Fruit fly (Drosophila melanogaster) whole organism, embryonic: ENCODE data around the gene CG7483.
A peak's percentile ranks its signal among the peaks of the same experiment; 100 is the strongest.

Experiments used
- BtbVII ChIP-seq: fragments of 200-800 bp; sonication (Bioruptor generic); optimal IDR thresholded peaks from 3 replicates; lab custom pipeline; 2017; ENCODE audit warnings: missing biosample characterization, mild to moderate bottlenecking, missing genetic modification characterization
- Bteb2 ChIP-seq: fragments of 200-800 bp; sonication (Bioruptor generic); optimal IDR thresholded peaks from 2 replicates; lab custom pipeline; 2016; ENCODE audit warnings: missing biosample characterization, missing genetic modification characterization
- CG10462 ChIP-seq: fragments of 200-800 bp; sonication (Bioruptor generic); optimal IDR thresholded peaks from 2 replicates; lab custom pipeline; 2016; ENCODE audit warnings: missing biosample characterization, missing genetic modification characterization
- CG11398 ChIP-seq: fragments of 200-800 bp; sonication (Bioruptor generic); optimal IDR thresholded peaks from 2 replicates; lab custom pipeline; 2016; ENCODE audit warnings: missing biosample characterization, missing genetic modification characterization
- CG11456 ChIP-seq: fragments of 200-800 bp; sonication (Bioruptor generic); IDR thresholded peaks from 3 replicates; pipeline ENCODE4 v1.3.6; 2022; ENCODE audit warnings: missing biosample characterization, missing genetic modification characterization
- CG12155 ChIP-seq: fragments of 200-800 bp; sonication (Bioruptor generic); optimal IDR thresholded peaks from 3 replicates; lab custom pipeline; 2016; ENCODE audit warnings: missing biosample characterization, missing genetic modification characterization
- CG17359 ChIP-seq: fragments of 200-800 bp; sonication (Bioruptor generic); optimal IDR thresholded peaks from 3 replicates; lab custom pipeline; 2018; ENCODE audit warnings: missing biosample characterization, mild to moderate bottlenecking, missing genetic modification characterization, moderate library complexity
- CG17568 ChIP-seq: fragments of 200-800 bp; sonication (Bioruptor generic); optimal IDR thresholded peaks from 2 replicates; lab custom pipeline; 2018; ENCODE audit warnings: missing biosample characterization, mild to moderate bottlenecking, missing genetic modification characterization, moderate library complexity
- CG17802 ChIP-seq: fragments of 200-800 bp; sonication (Bioruptor generic); optimal IDR thresholded peaks from 2 replicates; lab custom pipeline; 2018; ENCODE audit warnings: missing biosample characterization, mild to moderate bottlenecking, missing genetic modification characterization, moderate library complexity
- CG30431 ChIP-seq: fragments of 200-800 bp; sonication (Bioruptor generic); optimal IDR thresholded peaks from 2 replicates; lab custom pipeline; 2017; ENCODE audit warnings: missing biosample characterization, missing genetic modification characterization
- CG34376 ChIP-seq: fragments of 200-800 bp; sonication (Bioruptor generic); optimal IDR thresholded peaks from 2 replicates; lab custom pipeline; 2018; ENCODE audit warnings: missing biosample characterization, mild to moderate bottlenecking, missing genetic modification characterization
- CG34422 ChIP-seq: fragments of 200-800 bp; sonication (Bioruptor generic); IDR thresholded peaks from 3 replicates; pipeline ENCODE4 v1.3.6; 2022; ENCODE audit warnings: missing biosample characterization, missing genetic modification characterization
- CG3726 ChIP-seq: fragments of 200-800 bp; sonication (Bioruptor generic); IDR thresholded peaks from 3 replicates; pipeline ENCODE4, ENCODE4 v1.3.6; 2022; ENCODE audit warnings: missing biosample characterization, missing genetic modification characterization
- CG4360 ChIP-seq: fragments of 200-800 bp; sonication (Bioruptor generic); IDR thresholded peaks from 2 replicates; pipeline ENCODE4 v1.3.6; 2022; ENCODE audit warnings: missing biosample characterization, missing genetic modification characterization
- CG4820 ChIP-seq: fragments of 200-800 bp; sonication (Bioruptor generic); optimal IDR thresholded peaks from 3 replicates; lab custom pipeline; 2016; ENCODE audit warnings: missing biosample characterization, missing genetic modification characterization
- CG6175 ChIP-seq: fragments of 200-800 bp; sonication (Bioruptor generic); IDR thresholded peaks from 3 replicates; pipeline ENCODE4 v1.3.6; 2022; ENCODE audit warnings: missing biosample characterization, missing genetic modification characterization
- CG6254 ChIP-seq: fragments of 200-800 bp; sonication (Bioruptor generic); optimal IDR thresholded peaks from 3 replicates; lab custom pipeline; 2017; ENCODE audit warnings: mild to moderate bottlenecking, missing biosample characterization, missing genetic modification reagents, missing genetic modification characterization
- CG7745 ChIP-seq: fragments of 200-800 bp; sonication (Bioruptor generic); optimal IDR thresholded peaks from 2 replicates; lab custom pipeline; 2018; ENCODE audit warnings: missing biosample characterization, mild to moderate bottlenecking, missing genetic modification characterization, moderate library complexity
- CG8089 ChIP-seq: fragments of 200-800 bp; sonication (Bioruptor generic); optimal IDR thresholded peaks from 3 replicates; lab custom pipeline; 2016; ENCODE audit warnings: missing biosample characterization, missing genetic modification characterization
- CG8388 ChIP-seq: fragments of 200-800 bp; sonication (Bioruptor generic); optimal IDR thresholded peaks from 2 replicates; lab custom pipeline; 2019; ENCODE audit warnings: missing biosample characterization, mild to moderate bottlenecking, missing genetic modification characterization, moderate library complexity
- CG9797 ChIP-seq: fragments of 200-800 bp; sonication (Bioruptor generic); optimal IDR thresholded peaks from 3 replicates; lab custom pipeline; 2018; ENCODE audit warnings: missing biosample characterization, mild to moderate bottlenecking, missing genetic modification characterization
- Dek ChIP-seq: fragments of 200-800 bp; sonication (Bioruptor generic); optimal IDR thresholded peaks from 3 replicates; lab custom pipeline; 2019; ENCODE audit warnings: missing biosample characterization, mild to moderate bottlenecking, missing genetic modification characterization, moderate library complexity
- E2f2 ChIP-seq: fragments of 200-800 bp; sonication (Bioruptor generic); IDR thresholded peaks from 2 replicates; pipeline ENCODE4 v1.3.6; 2022; ENCODE audit warnings: missing biosample characterization, missing genetic modification characterization
- Eip74EF ChIP-seq, 2 experiments: fragments of 200-800 bp in 1 of 2; fragments of >200 bp in 1 of 2; sonication (Bioruptor generic) in 1 of 2; optimal IDR thresholded peaks; 2 replicates each; lab custom pipeline; 2017 to 2019; ENCODE audit warnings: missing biosample characterization in 2 of 2, missing genetic modification characterization in 2 of 2, mild to moderate bottlenecking in 1 of 2, moderate library complexity in 1 of 2
- Elba2 ChIP-seq: fragments of 200-800 bp; sonication (Bioruptor generic); optimal IDR thresholded peaks from 3 replicates; lab custom pipeline; 2016; ENCODE audit warnings: missing biosample characterization, missing genetic modification characterization
- Ets65A ChIP-seq: fragments of 200-800 bp; sonication (Bioruptor generic); peaks from one replicate; lab custom pipeline; 2016; ENCODE audit warnings: missing biosample characterization, missing genetic modification characterization
- Ets97D ChIP-seq: fragments of 200-800 bp; sonication (Bioruptor generic); optimal IDR thresholded peaks from 3 replicates; lab custom pipeline; 2016; ENCODE audit warnings: missing biosample characterization, missing genetic modification characterization
- GATAe ChIP-seq: fragments of 200-800 bp; sonication (Bioruptor generic); conservative IDR thresholded peaks from 2 replicates; pipeline ENCODE4 v1.3.6; 2022; ENCODE audit warnings: missing biosample characterization, missing genetic modification characterization
- Hand ChIP-seq: fragments of 200-800 bp; sonication (Bioruptor generic); optimal IDR thresholded peaks from 2 replicates; lab custom pipeline; 2017; ENCODE audit warnings: mild to moderate bottlenecking, missing biosample characterization, missing genetic modification reagents, missing genetic modification characterization
- HmgZ ChIP-seq: fragments of 200-800 bp; sonication (Bioruptor generic); optimal IDR thresholded peaks from 2 replicates; lab custom pipeline; 2018; ENCODE audit warnings: missing biosample characterization, mild to moderate bottlenecking, missing genetic modification characterization
- Lhr ChIP-seq: fragments of 200-800 bp; sonication (Bioruptor generic); optimal IDR thresholded peaks from 3 replicates; lab custom pipeline; 2017; ENCODE audit warnings: mild to moderate bottlenecking, missing biosample characterization, missing genetic modification reagents, missing genetic modification characterization
- Nf-YA ChIP-seq: fragments of 200-800 bp; sonication (Bioruptor generic); IDR thresholded peaks from 2 replicates; pipeline ENCODE4 v1.3.6; 2022; ENCODE audit warnings: missing biosample characterization, missing genetic modification characterization
- Ssrp ChIP-seq: fragments of 200-800 bp; sonication (Bioruptor generic); optimal IDR thresholded peaks from 2 replicates; lab custom pipeline; 2018; ENCODE audit warnings: missing biosample characterization, mild to moderate bottlenecking, missing genetic modification characterization, moderate library complexity
- Xrp1 ChIP-seq: fragments of 200-800 bp; sonication (Bioruptor generic); IDR thresholded peaks from 2 replicates; pipeline ENCODE4 v1.3.6; 2022; ENCODE audit warnings: missing biosample characterization, missing genetic modification characterization
- btn ChIP-seq: fragments of 200-800 bp; sonication (Bioruptor generic); optimal IDR thresholded peaks from 2 replicates; lab custom pipeline; 2016; ENCODE audit warnings: missing biosample characterization, missing genetic modification characterization
- cad ChIP-seq: fragments of >200 bp; optimal IDR thresholded peaks from 2 replicates; lab custom pipeline; 2017; ENCODE audit warnings: missing biosample characterization, missing genetic modification characterization
- chn ChIP-seq: fragments of 200-800 bp; sonication (Bioruptor generic); optimal IDR thresholded peaks from 2 replicates; lab custom pipeline; 2016; ENCODE audit warnings: missing biosample characterization, missing genetic modification characterization
- crc ChIP-seq: fragments of 200-800 bp; sonication (Bioruptor generic); optimal IDR thresholded peaks from 2 replicates; lab custom pipeline; 2016; ENCODE audit warnings: missing biosample characterization, missing genetic modification characterization
- croc ChIP-seq: fragments of 200-800 bp; sonication (Bioruptor generic); conservative IDR thresholded peaks from 3 replicates; pipeline ENCODE4 v1.3.6; 2022; ENCODE audit warnings: missing biosample characterization, missing genetic modification characterization
- crol ChIP-seq: fragments of 200-800 bp; sonication (Bioruptor generic); IDR thresholded peaks from 2 replicates; pipeline ENCODE4 v1.3.6; 2022; ENCODE audit warnings: missing biosample characterization, missing genetic modification characterization
- da ChIP-seq: fragments of 200-800 bp; sonication (Bioruptor generic); optimal IDR thresholded peaks from 2 replicates; lab custom pipeline; 2016; ENCODE audit warnings: missing biosample characterization, missing genetic modification characterization
- ind ChIP-seq: fragments of 200-800 bp; sonication (Bioruptor generic); optimal IDR thresholded peaks from 3 replicates; lab custom pipeline; 2016; ENCODE audit warnings: missing biosample characterization, missing genetic modification characterization
- inv ChIP-seq: fragments of 200-800 bp; sonication (Bioruptor generic); IDR thresholded peaks from 2 replicates; pipeline ENCODE4 v1.3.6; 2022; ENCODE audit warnings: missing biosample characterization, missing genetic modification characterization; ENCODE audit not compliant: partially characterized antibody
- lilli ChIP-seq: fragments of 200-800 bp; sonication (Bioruptor generic); optimal IDR thresholded peaks from 3 replicates; lab custom pipeline; 2016; ENCODE audit warnings: missing biosample characterization, missing genetic modification characterization
- lov ChIP-seq, 2 experiments: fragments of 200-800 bp in 1 of 2; fragments of >200 bp in 1 of 2; sonication (Bioruptor generic) in 1 of 2; IDR thresholded peaks in 1 of 2; optimal IDR thresholded peaks in 1 of 2; 2 replicates in 1 of 2; 3 replicates in 1 of 2; pipeline versions ENCODE4 v1.3.6 to Lab custom; 2017 to 2022; ENCODE audit warnings: missing biosample characterization in 1 of 2, missing genetic modification characterization in 1 of 2
- nerfin-2 ChIP-seq: fragments of 200-800 bp; sonication (Bioruptor generic); IDR thresholded peaks from 2 replicates; pipeline ENCODE4 v1.3.6; 2022; ENCODE audit warnings: missing biosample characterization, missing genetic modification characterization; ENCODE audit not compliant: partially characterized antibody
- sens-2 ChIP-seq: fragments of 200-800 bp; sonication (Bioruptor generic); IDR thresholded peaks from 2 replicates; pipeline ENCODE4 v1.3.6; 2022; ENCODE audit warnings: missing biosample characterization, missing genetic modification characterization
- slbo ChIP-seq: fragments of 200-800 bp; sonication (Bioruptor generic); IDR thresholded peaks from 2 replicates; pipeline ENCODE4 v1.3.6; 2022; ENCODE audit warnings: missing biosample characterization, missing genetic modification characterization
- slp2 ChIP-seq: fragments of 200-800 bp; sonication (Bioruptor generic); optimal IDR thresholded peaks from 2 replicates; lab custom pipeline; 2016; ENCODE audit warnings: missing biosample characterization, missing genetic modification characterization
- twi ChIP-seq: fragments of 200-800 bp; optimal IDR thresholded peaks from 2 replicates; lab custom pipeline; 2019; ENCODE audit warnings: missing biosample characterization, mild to moderate bottlenecking, missing genetic modification characterization, moderate library complexity

The CG7483 gene

DNA sequence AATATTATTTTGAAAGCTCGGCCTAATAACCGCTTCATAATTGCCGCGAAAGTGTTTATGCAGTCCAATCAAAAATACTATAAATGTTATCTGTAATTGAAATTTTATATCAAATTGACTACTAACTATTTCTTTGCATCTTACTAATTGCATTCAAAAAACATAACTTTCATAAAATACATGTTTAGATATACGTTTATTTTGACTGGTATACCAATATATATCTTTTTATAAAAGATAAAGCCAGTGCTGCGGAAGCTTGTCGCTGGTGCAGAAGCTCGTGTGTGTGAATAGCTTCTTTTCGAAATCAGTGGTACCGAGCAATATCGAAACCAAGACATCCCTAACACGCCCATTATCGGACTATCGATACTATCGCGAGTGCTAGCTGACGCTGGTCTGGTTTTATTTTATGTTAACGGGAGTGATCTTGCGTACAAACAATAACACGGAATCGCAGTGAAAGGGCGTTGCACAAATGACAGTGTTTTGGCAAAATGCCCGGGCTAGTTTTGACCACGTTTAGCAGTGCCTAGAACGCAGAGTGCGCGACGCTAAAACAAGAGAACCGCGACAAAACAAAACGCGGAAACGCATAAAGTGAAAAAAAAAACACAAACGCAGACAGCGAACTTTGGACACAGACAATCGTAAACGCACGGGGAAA is 36.6 kb downstream of the CG7483 start, which contains the start of gene Atg13 (continued):
- no peak for TF ChIP-seq Xrp1 (GFP tag; lab: Robert Waterston, UW)
- no peak for TF ChIP-seq CG30431 (GFP tag; lab: Kevin White, UChicago)
- no peak for TF ChIP-seq CG34376 (GFP tag; lab: Kevin White, UChicago)
- no peak for TF ChIP-seq lov (optimal IDR thresholded peaks at IDR 0.05; lab: Kevin White, UChicago)
- no peak for TF ChIP-seq lov (GFP tag; IDR thresholded peaks at IDR 0.05; lab: Robert Waterston, UW)
- no peak for TF ChIP-seq CG8388
- TF ChIP-seq CG3726 (GFP tag; lab: Robert Waterston, UW) = no peak
- peak; percentile 70 for TF ChIP-seq inv (GFP tag; lab: Robert Waterston, UW)
- peak; percentile 6; the same call in 1 of the 3 replicates for TF ChIP-seq CG34422 (GFP tag; lab: Robert Waterston, UW)
- TF ChIP-seq ind (GFP tag; lab: Kevin White, UChicago) = peak; percentile 22
- no peak for TF ChIP-seq GATAe (GFP tag; lab: Robert Waterston, UW)
- no peak for TF ChIP-seq CG11398 (GFP tag; lab: Kevin White, UChicago)
- TF ChIP-seq da (GFP tag; lab: Kevin White, UChicago) = no peak
- peak; percentile 33 for TF ChIP-seq Ssrp (tag; lab: Kevin White, UChicago)
- peak; percentile 84 for TF ChIP-seq Ets65A (GFP tag; lab: Kevin White, UChicago)
- 0 out of 3 replicates have a peak, but pooled peaks have one; percentile 45 for TF ChIP-seq CG11456 (GFP tag; lab: Robert Waterston, UW)
- TF ChIP-seq nerfin-2 (GFP tag; lab: Robert Waterston, UW) = peak; percentile 58
- no peak for TF ChIP-seq CG6254 (GFP tag; lab: Kevin White, UChicago)
- no peak for TF ChIP-seq sens-2
- TF ChIP-seq CG4820 = no peak
- TF ChIP-seq HmgZ (tag; lab: Kevin White, UChicago) = no peak
- TF ChIP-seq slp2 (GFP tag; lab: Kevin White, UChicago) = no peak
- TF ChIP-seq lilli = peak; percentile 27
- no peak for TF ChIP-seq Bteb2
- TF ChIP-seq Lhr (GFP tag; lab: Kevin White, UChicago) = peak; percentile 5
- no peak for TF ChIP-seq Hand (GFP tag; lab: Kevin White, UChicago)
- peak; percentile 6 for TF ChIP-seq twi (tag; lab: Kevin White, UChicago)
- no peak for TF ChIP-seq Nf-YA (GFP tag; lab: Robert Waterston, UW)
- TF ChIP-seq BtbVII = no peak
- no peak for TF ChIP-seq crc
- TF ChIP-seq CG12155 (GFP tag; lab: Kevin White, UChicago) = peak; percentile 20
- peak; percentile 35; the same call in 1 of the 2 replicates for TF ChIP-seq slbo (GFP tag; lab: Robert Waterston, UW)
- peak; percentile 59 for TF ChIP-seq CG17802
- no peak for TF ChIP-seq chn
- peak; percentile 49 to 64 for TF ChIP-seq Eip74EF (GFP tag; optimal IDR thresholded peaks at IDR 0.05; lab: Kevin White, UChicago)
- no peak for TF ChIP-seq Dek
- TF ChIP-seq CG10462 = no peak
- TF ChIP-seq CG17359 (tag; lab: Kevin White, UChicago) = no peak
- TF ChIP-seq E2f2 (GFP tag; lab: Robert Waterston, UW) = no peak; the same call in 1 of the 2 replicates
- TF ChIP-seq CG7745 (tag; lab: Kevin White, UChicago) = no peak
- no peak for TF ChIP-seq CG8089 (GFP tag; lab: Kevin White, UChicago)
- no peak for TF ChIP-seq croc (GFP tag; lab: Robert Waterston, UW)
- no peak for TF ChIP-seq crol (GFP tag; lab: Robert Waterston, UW)
- TF ChIP-seq CG4360 (GFP tag; lab: Robert Waterston, UW) = no peak
- TF ChIP-seq CG17568 = no peak
- TF ChIP-seq cad (GFP tag; lab: Kevin White, UChicago) = no peak
- no peak for TF ChIP-seq btn (GFP tag; lab: Kevin White, UChicago)
- TF ChIP-seq CG9797 (GFP tag; lab: Kevin White, UChicago) = peak; percentile 28
- TF ChIP-seq Ets97D = peak; percentile 44
- TF ChIP-seq Elba2 (GFP tag; lab: Kevin White, UChicago) = no peak
- TF ChIP-seq CG6175 (GFP tag; lab: Robert Waterston, UW) = no peak
